ENCODE assay signal across 1 fruit fly cellular context in genomic region chr3L:17044799-17045198, dm6.
TF ChIP-seq lines count a peak whose summit lies in the region.

Gene Pop5 (minus strand): TSS chr3L:17045038.

TF ChIP-seq in whole organism, embryonic, 481 proteins besides CTCF, POLR2A, EP300 and RAD21 (continued from another document):
- TF ChIP-seq inv (GFP tag; IDR thresholded peaks at IDR 0.05; lab: Robert Waterston, UW; ENCODE audit: partially characterized antibody) = no peak
- no peak for TF ChIP-seq CG11723 (GFP tag; optimal IDR thresholded peaks at IDR 0.05; lab: Kevin White, UChicago)
- TF ChIP-seq CG13624 (GFP tag; optimal IDR thresholded peaks at IDR 0.05; lab: Kevin White, UChicago) = peak; percentile 6
- TF ChIP-seq CG31388 (GFP tag; optimal IDR thresholded peaks at IDR 0.05; lab: Kevin White, UChicago) = no peak
- peak in 1 of 2 experiments; percentile 62 for TF ChIP-seq insv (GFP tag; optimal IDR thresholded peaks at IDR 0.05; lab: Kevin White, UChicago)
- TF ChIP-seq gcm2 (GFP tag; optimal IDR thresholded peaks at IDR 0.05; lab: Kevin White, UChicago) = no peak
- TF ChIP-seq peb (GFP tag; IDR thresholded peaks at IDR 0.05; lab: Robert Waterston, UW) = no peak
- TF ChIP-seq gfzf (GFP tag; optimal IDR thresholded peaks at IDR 0.05; lab: Kevin White, UChicago) = peak; percentile 34
- TF ChIP-seq CG12155 (GFP tag; optimal IDR thresholded peaks at IDR 0.05; lab: Kevin White, UChicago) = no peak
- TF ChIP-seq CG10462 (GFP tag; optimal IDR thresholded peaks at IDR 0.05; lab: Kevin White, UChicago) = no peak
- no peak for TF ChIP-seq z (GFP tag; IDR thresholded peaks at IDR 0.05; lab: Robert Waterston, UW)
- TF ChIP-seq CG6765 (GFP tag; optimal IDR thresholded peaks at IDR 0.05; lab: Kevin White, UChicago) = no peak
- no peak for TF ChIP-seq repo (GFP tag; optimal IDR thresholded peaks at IDR 0.05; lab: Kevin White, UChicago)
- no peak for TF ChIP-seq ac (GFP tag; optimal IDR thresholded peaks at IDR 0.05; lab: Kevin White, UChicago)
- no peak for TF ChIP-seq CG5245 (GFP tag; optimal IDR thresholded peaks at IDR 0.05; lab: Kevin White, UChicago)
- peak; percentile 58 for TF ChIP-seq CG4617 (GFP tag; optimal IDR thresholded peaks at IDR 0.05; lab: Kevin White, UChicago; ENCODE audit: borderline replicate concordance)
- TF ChIP-seq CG4328 (GFP tag; optimal IDR thresholded peaks at IDR 0.05; lab: Kevin White, UChicago) = no peak
- TF ChIP-seq CG33557 (GFP tag; optimal IDR thresholded peaks at IDR 0.05; lab: Kevin White, UChicago) = peak; percentile 3
- TF ChIP-seq Dll (GFP tag; IDR thresholded peaks at IDR 0.05; lab: Robert Waterston, UW; ENCODE audit: partially characterized antibody) = 0 out of 4 replicates have a peak, but pooled peaks have one; percentile 33
- TF ChIP-seq bab2 (GFP tag; optimal IDR thresholded peaks at IDR 0.05; lab: Kevin White, UChicago) = no peak
- TF ChIP-seq Ptx1 (GFP tag; IDR thresholded peaks at IDR 0.05; lab: Robert Waterston, UW) = no peak
- TF ChIP-seq CG13287 (GFP tag; IDR thresholded peaks at IDR 0.05; lab: Robert Waterston, UW; ENCODE audit: partially characterized antibody) = peak; percentile 34; the same call in 1 of the 2 replicates
- TF ChIP-seq B-H1 (GFP tag; IDR thresholded peaks at IDR 0.05; lab: Robert Waterston, UW) = no peak
- TF ChIP-seq fd102C (GFP tag; optimal IDR thresholded peaks at IDR 0.05; lab: Kevin White, UChicago) = no peak
- TF ChIP-seq CG11247 (GFP tag; IDR thresholded peaks at IDR 0.05; lab: Robert Waterston, UW) = no peak
- TF ChIP-seq Opbp (GFP tag; IDR thresholded peaks at IDR 0.05; lab: Robert Waterston, UW; ENCODE audit: partially characterized antibody) = 0 out of 3 replicates have a peak, but pooled peaks have one; percentile 24
- TF ChIP-seq sug (tag; optimal IDR thresholded peaks at IDR 0.05; lab: Kevin White, UChicago) = peak; percentile 19
- TF ChIP-seq CG13123 (GFP tag; optimal IDR thresholded peaks at IDR 0.05; lab: Kevin White, UChicago) = no peak
- TF ChIP-seq pfk (GFP tag; optimal IDR thresholded peaks at IDR 0.05; lab: Kevin White, UChicago) = no peak
- peak; percentile 34 for TF ChIP-seq CG1233 (GFP tag; optimal IDR thresholded peaks at IDR 0.05; lab: Kevin White, UChicago)
- no peak for TF ChIP-seq Hey (tag; optimal IDR thresholded peaks at IDR 0.05; lab: Kevin White, UChicago)
- no peak for TF ChIP-seq CG13775 (GFP tag; optimal IDR thresholded peaks at IDR 0.05; lab: Kevin White, UChicago)
- no peak for TF ChIP-seq twi (tag; optimal IDR thresholded peaks at IDR 0.05; lab: Kevin White, UChicago)
- no peak for TF ChIP-seq CG3407 (GFP tag; optimal IDR thresholded peaks at IDR 0.05; lab: Kevin White, UChicago)
- no peak for TF ChIP-seq CG4282 (GFP tag; optimal IDR thresholded peaks at IDR 0.05; lab: Kevin White, UChicago)
- TF ChIP-seq hkb (optimal IDR thresholded peaks at IDR 0.05; lab: Kevin White, UChicago) = no peak
- 0 out of 2 replicates have a peak, but pooled peaks have one; percentile 18 for TF ChIP-seq hkb (GFP tag; IDR thresholded peaks at IDR 0.05; lab: Robert Waterston, UW)
- no peak for TF ChIP-seq CG31441 (GFP tag; IDR thresholded peaks at IDR 0.05; lab: Robert Waterston, UW)
- TF ChIP-seq Atf-2 (GFP tag; optimal IDR thresholded peaks at IDR 0.05; lab: Kevin White, UChicago) = no peak
- no peak for TF ChIP-seq Max (GFP tag; optimal IDR thresholded peaks at IDR 0.05; lab: Kevin White, UChicago)
- TF ChIP-seq CG9727 (GFP tag; optimal IDR thresholded peaks at IDR 0.05; lab: Kevin White, UChicago) = peak; percentile 26
- TF ChIP-seq Atf6 (GFP tag; IDR thresholded peaks at IDR 0.05; lab: Robert Waterston, UW) = no peak
- no peak for TF ChIP-seq p53 (GFP tag; optimal IDR thresholded peaks at IDR 0.05; lab: Kevin White, UChicago)
- TF ChIP-seq CG15696 (tag; optimal IDR thresholded peaks at IDR 0.05; lab: Kevin White, UChicago) = peak; percentile 29
- peak; percentile 26; the same call in 1 of the 3 replicates for TF ChIP-seq ci (GFP tag; IDR thresholded peaks at IDR 0.05; lab: Robert Waterston, UW)
- TF ChIP-seq CG11085 (GFP tag; IDR thresholded peaks at IDR 0.05; lab: Robert Waterston, UW) = no peak
- 0 out of 3 replicates have a peak, but pooled peaks have one; percentile 32 for TF ChIP-seq CG34422 (GFP tag; IDR thresholded peaks at IDR 0.05; lab: Robert Waterston, UW)
- TF ChIP-seq nmo (GFP tag; optimal IDR thresholded peaks at IDR 0.05; lab: Kevin White, UChicago) = peak; percentile 35
- peak; percentile 11 for TF ChIP-seq CG10979 (tag; optimal IDR thresholded peaks at IDR 0.05; lab: Kevin White, UChicago)
- no peak for TF ChIP-seq slbo (GFP tag; IDR thresholded peaks at IDR 0.05; lab: Robert Waterston, UW)
- TF ChIP-seq fru (optimal IDR thresholded peaks at IDR 0.05; lab: Kevin White, UChicago) = no peak
- no peak for TF ChIP-seq Dbx (GFP tag; IDR thresholded peaks at IDR 0.05; lab: Robert Waterston, UW)
- no peak for TF ChIP-seq CG7928 (GFP tag; optimal IDR thresholded peaks at IDR 0.05; lab: Kevin White, UChicago)
- peak; percentile 56 for TF ChIP-seq CG3847 (GFP tag; IDR thresholded peaks at IDR 0.05; lab: Robert Waterston, UW)
- TF ChIP-seq Ada2b (GFP tag; IDR thresholded peaks at IDR 0.05; lab: Robert Waterston, UW) = no peak
- TF ChIP-seq schlank (tag; optimal IDR thresholded peaks at IDR 0.05; lab: Kevin White, UChicago) = no peak
- no peak for TF ChIP-seq Hmr (GFP tag; optimal IDR thresholded peaks at IDR 0.05; lab: Kevin White, UChicago)
- peak; percentile 72 for TF ChIP-seq CG1603 (tag; optimal IDR thresholded peaks at IDR 0.05; lab: Kevin White, UChicago)
- no peak for TF ChIP-seq CG30403 (GFP tag; optimal IDR thresholded peaks at IDR 0.05; lab: Kevin White, UChicago)
- no peak for TF ChIP-seq CG4854 (GFP tag; optimal IDR thresholded peaks at IDR 0.05; lab: Kevin White, UChicago)
- TF ChIP-seq CG11456 (GFP tag; IDR thresholded peaks at IDR 0.05; lab: Robert Waterston, UW) = no peak
- TF ChIP-seq chn (GFP tag; optimal IDR thresholded peaks at IDR 0.05; lab: Kevin White, UChicago) = no peak
- no peak for TF ChIP-seq oc (tag; optimal IDR thresholded peaks at IDR 0.05; lab: Kevin White, UChicago)
- no peak for TF ChIP-seq NFAT (GFP tag; IDR thresholded peaks at IDR 0.05; lab: Robert Waterston, UW)
- TF ChIP-seq HLH54F (GFP tag; optimal IDR thresholded peaks at IDR 0.05; lab: Kevin White, UChicago) = no peak
- no peak for TF ChIP-seq CG6813 (GFP tag; optimal IDR thresholded peaks at IDR 0.05; lab: Kevin White, UChicago)
- TF ChIP-seq ab (GFP tag; optimal IDR thresholded peaks at IDR 0.05; lab: Kevin White, UChicago) = no peak
- TF ChIP-seq bsh (GFP tag; optimal IDR thresholded peaks at IDR 0.05; lab: Kevin White, UChicago) = no peak
- TF ChIP-seq lilli (GFP tag; optimal IDR thresholded peaks at IDR 0.05; lab: Kevin White, UChicago) = no peak
- TF ChIP-seq tna (GFP tag; IDR thresholded peaks at IDR 0.05; lab: Robert Waterston, UW; ENCODE audit: partially characterized antibody) = no peak
- TF ChIP-seq chif (GFP tag; optimal IDR thresholded peaks at IDR 0.05; lab: Kevin White, UChicago) = no peak
- no peak for TF ChIP-seq Fer2 (tag; optimal IDR thresholded peaks at IDR 0.05; lab: Kevin White, UChicago)
- 0 out of 3 replicates have a peak, but pooled peaks have one; percentile 37 for TF ChIP-seq CG34224 (GFP tag; IDR thresholded peaks at IDR 0.05; lab: Robert Waterston, UW; ENCODE audit: partially characterized antibody)
- no peak for TF ChIP-seq Hand (GFP tag; optimal IDR thresholded peaks at IDR 0.05; lab: Kevin White, UChicago)
- TF ChIP-seq CrebB (tag; optimal IDR thresholded peaks at IDR 0.05; lab: Kevin White, UChicago) = peak; percentile 50
